Worm (Caenorhabditis elegans): ENCODE data around the gene srh-61.

DNA sequence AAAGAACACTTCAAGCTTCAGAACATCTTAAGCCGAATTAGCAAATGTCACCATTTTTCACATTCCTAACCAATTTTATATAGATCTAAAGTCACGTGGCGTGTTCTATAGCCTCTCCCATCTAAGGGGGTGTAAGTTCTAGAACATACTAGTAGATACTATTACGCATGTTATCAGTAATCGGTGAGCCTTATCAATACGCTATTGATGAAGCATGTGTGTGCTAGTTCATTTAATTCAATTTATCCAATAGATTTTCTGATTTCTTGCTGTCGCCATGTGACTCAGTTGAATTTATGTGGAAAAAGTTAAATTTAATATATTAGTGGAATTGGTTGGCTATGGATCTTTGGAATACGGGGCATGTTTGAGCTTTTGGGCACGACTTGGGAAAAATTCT lies 9.7 kb downstream of the srh-61 start:
- TF ChIP-seq gmeb-1 (tag; optimal IDR thresholded peaks at IDR 0.05), result no peak
- TF ChIP-seq fos-1 (tag; optimal IDR thresholded peaks at IDR 0.05), result no peak
- no peak for TF ChIP-seq ceh-82 (tag; optimal IDR thresholded peaks at IDR 0.05)
- no peak for TF ChIP-seq ama-1 (optimal IDR thresholded peaks at IDR 0.05)
- TF ChIP-seq unc-39 (tag; optimal IDR thresholded peaks at IDR 0.05), result no peak
- no peak for TF ChIP-seq R02D3.7 (tag; optimal IDR thresholded peaks at IDR 0.05)
- no peak for TF ChIP-seq mab-5 (tag; optimal IDR thresholded peaks at IDR 0.05)
- TF ChIP-seq ZK546.5 (tag; optimal IDR thresholded peaks at IDR 0.05), result no peak

Measured in whole organism, L2 larva.